Fruit fly (Drosophila melanogaster) whole organism, embryonic: ENCODE measurements around the gene CG31729.

Experiments
- Bdp1 ChIP-seq: fragments of 200-800 bp; sonication (Bioruptor generic); optimal IDR thresholded peaks from 3 replicates; lab custom pipeline; 2016; ENCODE audit warnings: missing biosample characterization, missing genetic modification characterization
- CG13894 ChIP-seq: fragments of 200-800 bp; sonication (Bioruptor generic); optimal IDR thresholded peaks from 3 replicates; lab custom pipeline; 2018; ENCODE audit warnings: missing biosample characterization, mild to moderate bottlenecking, missing genetic modification characterization, moderate library complexity
- CG16779 ChIP-seq: fragments of 200-800 bp; sonication (Bioruptor generic); IDR thresholded peaks from 2 replicates; pipeline ENCODE4 v1.3.6; 2022; ENCODE audit warnings: missing biosample characterization, missing genetic modification characterization
- CG16813 ChIP-seq: fragments of 200-800 bp; sonication (Bioruptor generic); IDR thresholded peaks from 3 replicates; pipeline ENCODE4 v1.3.6; 2022; ENCODE audit warnings: missing biosample characterization, missing genetic modification characterization; ENCODE audit not compliant: partially characterized antibody
- CG17385 ChIP-seq: fragments of 200-800 bp; sonication (Bioruptor generic); optimal IDR thresholded peaks from 3 replicates; lab custom pipeline; 2018; ENCODE audit warnings: missing biosample characterization, mild to moderate bottlenecking, missing genetic modification characterization
- CG31224 ChIP-seq: fragments of 200-800 bp; sonication (Bioruptor generic); IDR thresholded peaks from 2 replicates; pipeline ENCODE4 v1.3.6; 2022; ENCODE audit warnings: missing biosample characterization, missing genetic modification characterization
- CG32532 ChIP-seq: fragments of 200-800 bp; sonication (Bioruptor generic); IDR thresholded peaks from 2 replicates; pipeline ENCODE4 v1.3.6; 2022; ENCODE audit warnings: missing biosample characterization, missing genetic modification characterization
- CG4617 ChIP-seq: fragments of 200-800 bp; sonication (Bioruptor generic); optimal IDR thresholded peaks from 3 replicates; lab custom pipeline; 2016; ENCODE audit warnings: missing biosample characterization, missing genetic modification characterization, borderline replicate concordance
- CG7556 ChIP-seq: fragments of 200-800 bp; sonication (Bioruptor generic); optimal IDR thresholded peaks from 2 replicates; lab custom pipeline; 2017; ENCODE audit warnings: missing biosample characterization, mild to moderate bottlenecking, missing genetic modification characterization
- CG8089 ChIP-seq: fragments of 200-800 bp; sonication (Bioruptor generic); optimal IDR thresholded peaks from 3 replicates; lab custom pipeline; 2016; ENCODE audit warnings: missing biosample characterization, missing genetic modification characterization
- CG9876 ChIP-seq: fragments of 200-800 bp; sonication (Bioruptor generic); optimal IDR thresholded peaks from 2 replicates; lab custom pipeline; 2016; ENCODE audit warnings: missing biosample characterization, missing genetic modification characterization
- Deaf1 ChIP-seq: fragments of 200-800 bp; optimal IDR thresholded peaks from 3 replicates; lab custom pipeline; 2019; ENCODE audit warnings: missing biosample characterization, mild to moderate bottlenecking, missing genetic modification characterization, moderate library complexity
- Dref ChIP-seq: fragments of 200-800 bp; sonication (Bioruptor generic); IDR thresholded peaks from 2 replicates; pipeline ENCODE4 v1.3.6; 2022; ENCODE audit warnings: missing biosample characterization, missing genetic modification characterization
- Ets97D ChIP-seq: fragments of 200-800 bp; sonication (Bioruptor generic); optimal IDR thresholded peaks from 3 replicates; lab custom pipeline; 2016; ENCODE audit warnings: missing biosample characterization, missing genetic modification characterization
- Fer1 ChIP-seq: fragments of 200-800 bp; sonication (Bioruptor generic); optimal IDR thresholded peaks from 2 replicates; lab custom pipeline; 2017; ENCODE audit warnings: missing biosample characterization, mild to moderate bottlenecking, missing genetic modification characterization
- Hr39 ChIP-seq: fragments of >200 bp; optimal IDR thresholded peaks from 2 replicates; lab custom pipeline; 2017
- Nf-YA ChIP-seq: fragments of 200-800 bp; sonication (Bioruptor generic); IDR thresholded peaks from 2 replicates; pipeline ENCODE4 v1.3.6; 2022; ENCODE audit warnings: missing biosample characterization, missing genetic modification characterization
- Sox100B ChIP-seq: fragments of 200-800 bp; sonication (Bioruptor generic); optimal IDR thresholded peaks from 3 replicates; lab custom pipeline; 2018; ENCODE audit warnings: missing biosample characterization, mild to moderate bottlenecking, missing genetic modification characterization
- fd64A ChIP-seq: fragments of 200-800 bp; sonication (Bioruptor generic); optimal IDR thresholded peaks from 3 replicates; lab custom pipeline; 2018; ENCODE audit warnings: missing biosample characterization, mild to moderate bottlenecking, missing genetic modification characterization
- grn ChIP-seq: fragments of 200-800 bp; sonication (Bioruptor generic); optimal IDR thresholded peaks from 3 replicates; lab custom pipeline; 2017; ENCODE audit warnings: missing biosample characterization, missing genetic modification characterization
- insv ChIP-seq, 2 experiments: fragments of 200-800 bp; sonication (Bioruptor generic); optimal IDR thresholded peaks; 3 replicates each; lab custom pipeline; 2016 to 2018; ENCODE audit warnings: missing biosample characterization in 2 of 2, missing genetic modification characterization in 2 of 2
- kay ChIP-seq: fragments of 200-800 bp; sonication (Bioruptor generic); optimal IDR thresholded peaks from 2 replicates; lab custom pipeline; 2016; ENCODE audit warnings: missing biosample characterization, missing genetic modification characterization
- ken ChIP-seq: fragments of 200-800 bp; sonication (Bioruptor generic); IDR thresholded peaks from 3 replicates; pipeline ENCODE4 v1.3.6; 2022; ENCODE audit warnings: missing biosample characterization, missing genetic modification characterization
- pb ChIP-seq: fragments of 200-800 bp; sonication (Bioruptor generic); optimal IDR thresholded peaks from 3 replicates; lab custom pipeline; 2016; ENCODE audit warnings: missing biosample characterization, missing genetic modification characterization
- tap ChIP-seq: fragments of 200-800 bp; optimal IDR thresholded peaks from 3 replicates; lab custom pipeline; 2019; ENCODE audit warnings: missing biosample characterization, mild to moderate bottlenecking, missing genetic modification characterization, moderate library complexity
- tgo ChIP-seq: fragments of 200-800 bp; sonication (Bioruptor generic); IDR thresholded peaks from 3 replicates; pipeline ENCODE4 v1.3.6; 2022; ENCODE audit warnings: missing biosample characterization, missing genetic modification characterization

The CG31729 gene

DNA sequence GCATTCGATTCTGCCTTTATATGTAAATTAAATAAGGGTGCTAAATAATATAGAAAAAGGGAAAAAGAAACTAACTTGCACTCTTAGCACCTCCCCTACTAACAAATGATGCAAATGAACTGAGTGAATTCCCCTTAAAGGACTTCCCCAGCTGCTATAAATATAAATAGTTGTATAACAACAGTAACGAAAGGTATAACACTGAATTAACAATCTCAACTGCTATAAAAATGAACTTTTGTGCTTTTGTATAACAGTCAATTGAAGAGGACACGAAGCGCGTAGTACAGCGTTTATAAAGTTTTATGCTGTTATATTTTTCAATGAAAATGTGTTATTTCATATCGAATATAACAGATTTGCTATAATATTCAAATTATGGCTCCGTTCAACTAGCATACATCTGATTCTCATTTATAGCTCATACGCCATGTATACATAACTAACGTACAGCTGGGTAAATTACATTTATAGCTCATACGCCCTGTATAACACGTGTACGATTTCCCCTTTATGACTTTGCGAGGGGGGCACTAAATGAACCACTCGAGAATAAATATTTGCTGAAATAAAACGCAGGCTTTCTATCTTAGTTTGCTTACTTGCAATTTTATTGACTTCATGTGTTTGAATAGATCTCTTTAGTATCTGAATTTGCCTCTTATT, 59.6 kb downstream of the CG31729 start (continued):
- TF ChIP-seq Fer1 (GFP tag; lab: Kevin White, UChicago) = no peak
- no peak for TF ChIP-seq CG17385 (GFP tag; lab: Kevin White, UChicago)
- no peak for TF ChIP-seq CG8089 (GFP tag; lab: Kevin White, UChicago)
- no peak for TF ChIP-seq CG4617 (GFP tag; lab: Kevin White, UChicago)
- no peak for TF ChIP-seq CG31224 (GFP tag; lab: Robert Waterston, UW)
- TF ChIP-seq ken (GFP tag; lab: Robert Waterston, UW) = no peak
- TF ChIP-seq CG16813 (GFP tag; lab: Robert Waterston, UW) = no peak
- no peak for TF ChIP-seq Dref (GFP tag; lab: Robert Waterston, UW)
- no peak for TF ChIP-seq Nf-YA
- TF ChIP-seq CG7556 (GFP tag; lab: Kevin White, UChicago) = no peak
- TF ChIP-seq fd64A = peak; percentile 29
- TF ChIP-seq tap = peak; percentile 36
- no peak for TF ChIP-seq insv (GFP tag; optimal IDR thresholded peaks at IDR 0.05; lab: Kevin White, UChicago)
- no peak for TF ChIP-seq CG9876
- TF ChIP-seq pb (GFP tag; lab: Kevin White, UChicago) = no peak
- no peak for TF ChIP-seq kay (GFP tag; lab: Kevin White, UChicago)
- TF ChIP-seq Ets97D (GFP tag; lab: Kevin White, UChicago) = no peak
- TF ChIP-seq Deaf1 = no peak
- TF ChIP-seq grn = no peak
- no peak for TF ChIP-seq CG13894 (tag; lab: Kevin White, UChicago)
- peak; percentile 43 for TF ChIP-seq Sox100B (GFP tag; lab: Kevin White, UChicago)
- no peak for TF ChIP-seq Hr39 (lab: Kevin White, UChicago)
- no peak for TF ChIP-seq tgo
- no peak for TF ChIP-seq CG16779 (GFP tag; lab: Robert Waterston, UW)
- TF ChIP-seq CG32532 (GFP tag; lab: Robert Waterston, UW) = 0 out of 2 replicates have a peak, but pooled peaks have one; percentile 7
- no peak for TF ChIP-seq Bdp1 (GFP tag; lab: Kevin White, UChicago)
